Fruit fly (Drosophila melanogaster) whole organism, embryonic: Measurements from ENCODE around the gene Rbf.
A peak's percentile ranks its signal among the peaks of the same experiment; 100 is the strongest.

Experiments used
- BEAF-32 ChIP-seq: fragments of 200-800 bp; sonication (Bioruptor generic); optimal IDR thresholded peaks from 3 replicates; lab custom pipeline; 2017; ENCODE audit warnings: missing biosample characterization, missing genetic modification characterization, mild to moderate bottlenecking, moderate library complexity, missing genetic modification reagents
- Bgb ChIP-seq: fragments of 200-800 bp; sonication (Bioruptor generic); IDR thresholded peaks from 2 replicates; pipeline ENCODE4 v1.3.6; 2022; ENCODE audit warnings: missing biosample characterization, missing genetic modification characterization; ENCODE audit not compliant: partially characterized antibody
- CG13894 ChIP-seq: fragments of 200-800 bp; sonication (Bioruptor generic); optimal IDR thresholded peaks from 3 replicates; lab custom pipeline; 2018; ENCODE audit warnings: missing biosample characterization, mild to moderate bottlenecking, missing genetic modification characterization, moderate library complexity
- CG14710 ChIP-seq: fragments of 200-800 bp; sonication (Bioruptor generic); optimal IDR thresholded peaks from 3 replicates; lab custom pipeline; 2019; ENCODE audit warnings: missing biosample characterization, mild to moderate bottlenecking, missing genetic modification characterization, moderate library complexity
- CG15269 ChIP-seq: fragments of 200-800 bp; sonication (Bioruptor generic); optimal IDR thresholded peaks from 2 replicates; lab custom pipeline; 2018; ENCODE audit warnings: missing biosample characterization, mild to moderate bottlenecking, missing genetic modification characterization, moderate library complexity
- CG15479 ChIP-seq: fragments of 200-800 bp; sonication (Bioruptor generic); optimal IDR thresholded peaks from 3 replicates; lab custom pipeline; 2019; ENCODE audit warnings: missing biosample characterization, mild to moderate bottlenecking, missing genetic modification characterization, moderate library complexity
- CG1603 ChIP-seq: fragments of 200-800 bp; sonication (Bioruptor generic); optimal IDR thresholded peaks from 2 replicates; lab custom pipeline; 2019; ENCODE audit warnings: missing biosample characterization, mild to moderate bottlenecking, missing genetic modification characterization, moderate library complexity
- CG1647 ChIP-seq: fragments of 200-800 bp; sonication (Bioruptor generic); optimal IDR thresholded peaks from 3 replicates; lab custom pipeline; 2016; ENCODE audit warnings: missing biosample characterization, missing genetic modification characterization
- CG17328 ChIP-seq: fragments of 200-800 bp; sonication (Bioruptor generic); IDR thresholded peaks from 2 replicates; pipeline ENCODE4 v1.3.6; 2022; ENCODE audit warnings: missing biosample characterization, missing genetic modification characterization
- CG17385 ChIP-seq: fragments of 200-800 bp; sonication (Bioruptor generic); optimal IDR thresholded peaks from 3 replicates; lab custom pipeline; 2018; ENCODE audit warnings: missing biosample characterization, mild to moderate bottlenecking, missing genetic modification characterization
- CG17568 ChIP-seq: fragments of 200-800 bp; sonication (Bioruptor generic); optimal IDR thresholded peaks from 2 replicates; lab custom pipeline; 2018; ENCODE audit warnings: missing biosample characterization, mild to moderate bottlenecking, missing genetic modification characterization, moderate library complexity
- CG42726 ChIP-seq: fragments of 200-800 bp; sonication (Bioruptor generic); IDR thresholded peaks from 2 replicates; pipeline ENCODE4 v1.3.6; 2022; ENCODE audit warnings: missing biosample characterization, missing genetic modification characterization; ENCODE audit not compliant: partially characterized antibody
- CG4820 ChIP-seq: fragments of 200-800 bp; sonication (Bioruptor generic); optimal IDR thresholded peaks from 3 replicates; lab custom pipeline; 2016; ENCODE audit warnings: missing biosample characterization, missing genetic modification characterization
- CG6791 ChIP-seq: fragments of 200-800 bp; sonication (Bioruptor generic); IDR thresholded peaks from 3 replicates; pipeline ENCODE4 v1.3.6; 2022; ENCODE audit warnings: missing biosample characterization, missing genetic modification characterization; ENCODE audit not compliant: partially characterized antibody
- CG7963 ChIP-seq: fragments of 200-800 bp; sonication (Bioruptor generic); IDR thresholded peaks from 3 replicates; pipeline ENCODE4 v1.3.6; 2022; ENCODE audit warnings: missing biosample characterization, missing genetic modification characterization; ENCODE audit not compliant: partially characterized antibody
- CTCF ChIP-seq: fragments of 200-800 bp; sonication (Bioruptor generic); optimal IDR thresholded peaks from 2 replicates; lab custom pipeline; 2017; ENCODE audit warnings: missing biosample characterization, mild to moderate bottlenecking, missing genetic modification characterization, moderate library complexity
- Camta ChIP-seq: fragments of 200-800 bp; sonication (Bioruptor generic); optimal IDR thresholded peaks from 2 replicates; lab custom pipeline; 2016; ENCODE audit warnings: missing biosample characterization, missing genetic modification characterization
- Dref ChIP-seq: fragments of 200-800 bp; sonication (Bioruptor generic); IDR thresholded peaks from 2 replicates; pipeline ENCODE4 v1.3.6; 2022; ENCODE audit warnings: missing biosample characterization, missing genetic modification characterization
- Fer1 ChIP-seq: fragments of 200-800 bp; sonication (Bioruptor generic); optimal IDR thresholded peaks from 2 replicates; lab custom pipeline; 2017; ENCODE audit warnings: missing biosample characterization, mild to moderate bottlenecking, missing genetic modification characterization
- HmgZ ChIP-seq: fragments of 200-800 bp; sonication (Bioruptor generic); optimal IDR thresholded peaks from 2 replicates; lab custom pipeline; 2018; ENCODE audit warnings: missing biosample characterization, mild to moderate bottlenecking, missing genetic modification characterization
- Hr3 ChIP-seq: fragments of 200-800 bp; sonication (Bioruptor generic); optimal IDR thresholded peaks from 3 replicates; lab custom pipeline; 2016; ENCODE audit warnings: missing biosample characterization, missing genetic modification characterization
- Lhr ChIP-seq: fragments of 200-800 bp; sonication (Bioruptor generic); optimal IDR thresholded peaks from 3 replicates; lab custom pipeline; 2017; ENCODE audit warnings: mild to moderate bottlenecking, missing biosample characterization, missing genetic modification reagents, missing genetic modification characterization
- MBD-R2 ChIP-seq: fragments of 200-800 bp; sonication (Bioruptor generic); IDR thresholded peaks from 2 replicates; pipeline ENCODE4 v1.3.6; 2022; ENCODE audit warnings: missing biosample characterization, missing genetic modification characterization
- Nf-YC ChIP-seq: fragments of 200-800 bp; optimal IDR thresholded peaks from 3 replicates; lab custom pipeline; 2019; ENCODE audit warnings: missing biosample characterization, mild to moderate bottlenecking, missing genetic modification characterization, moderate library complexity
- Opbp ChIP-seq: fragments of 200-800 bp; sonication (Bioruptor generic); IDR thresholded peaks from 3 replicates; pipeline ENCODE4 v1.3.6; 2022; ENCODE audit warnings: missing biosample characterization, missing genetic modification characterization; ENCODE audit not compliant: partially characterized antibody
- Sry-δ ChIP-seq: fragments of 200-800 bp; sonication (Bioruptor generic); optimal IDR thresholded peaks from 2 replicates; lab custom pipeline; 2016; ENCODE audit warnings: missing biosample characterization, missing genetic modification characterization
- Ssrp ChIP-seq: fragments of 200-800 bp; sonication (Bioruptor generic); optimal IDR thresholded peaks from 2 replicates; lab custom pipeline; 2018; ENCODE audit warnings: missing biosample characterization, mild to moderate bottlenecking, missing genetic modification characterization, moderate library complexity
- YL-1 ChIP-seq: fragments of 200-800 bp; sonication (Bioruptor generic); optimal IDR thresholded peaks from 3 replicates; lab custom pipeline; 2017; ENCODE audit warnings: missing biosample characterization, mild to moderate bottlenecking, missing genetic modification characterization
- abd-A ChIP-seq: fragments of 200-800 bp; sonication (Bioruptor generic); optimal IDR thresholded peaks from 3 replicates; lab custom pipeline; 2019; ENCODE audit warnings: missing biosample characterization, mild to moderate bottlenecking, missing genetic modification characterization, moderate library complexity
- bbx ChIP-seq: fragments of 200-800 bp; sonication (Bioruptor generic); IDR thresholded peaks from 2 replicates; pipeline ENCODE4 v1.3.6; 2022; ENCODE audit warnings: missing biosample characterization, missing genetic modification characterization; ENCODE audit not compliant: partially characterized antibody
- croc ChIP-seq: fragments of 200-800 bp; sonication (Bioruptor generic); conservative IDR thresholded peaks from 3 replicates; pipeline ENCODE4 v1.3.6; 2022; ENCODE audit warnings: missing biosample characterization, missing genetic modification characterization
- ftz-f1 ChIP-seq: fragments of 200-800 bp; sonication (Bioruptor generic); optimal IDR thresholded peaks from 2 replicates; lab custom pipeline; 2016; ENCODE audit warnings: missing biosample characterization, missing genetic modification characterization
- gem ChIP-seq: fragments of 200-800 bp; sonication (Bioruptor generic); optimal IDR thresholded peaks from 2 replicates; lab custom pipeline; 2019; ENCODE audit warnings: missing biosample characterization, mild to moderate bottlenecking, missing genetic modification characterization, moderate library complexity
- gfzf ChIP-seq: fragments of 200-800 bp; sonication (Bioruptor generic); optimal IDR thresholded peaks from 2 replicates; lab custom pipeline; 2016; ENCODE audit warnings: missing biosample characterization, mild to moderate bottlenecking, missing genetic modification characterization, moderate library complexity
- ken ChIP-seq: fragments of 200-800 bp; sonication (Bioruptor generic); IDR thresholded peaks from 3 replicates; pipeline ENCODE4 v1.3.6; 2022; ENCODE audit warnings: missing biosample characterization, missing genetic modification characterization
- lbe ChIP-seq: fragments of 200-800 bp; sonication (Bioruptor generic); optimal IDR thresholded peaks from 2 replicates; lab custom pipeline; 2016; ENCODE audit warnings: missing biosample characterization, mild to moderate bottlenecking, missing genetic modification characterization
- nerfin-2 ChIP-seq: fragments of 200-800 bp; sonication (Bioruptor generic); IDR thresholded peaks from 2 replicates; pipeline ENCODE4 v1.3.6; 2022; ENCODE audit warnings: missing biosample characterization, missing genetic modification characterization; ENCODE audit not compliant: partially characterized antibody
- odd ChIP-seq: fragments of 200-800 bp; sonication (Bioruptor generic); optimal IDR thresholded peaks from 2 replicates; lab custom pipeline; 2017; ENCODE audit warnings: missing biosample characterization, mild to moderate bottlenecking, missing genetic modification characterization
- org-1 ChIP-seq: fragments of 200-800 bp; sonication (Bioruptor generic); optimal IDR thresholded peaks from 2 replicates; lab custom pipeline; 2017; ENCODE audit warnings: missing biosample characterization, missing genetic modification characterization
- phol ChIP-seq: fragments of 200-800 bp; sonication (Bioruptor generic); optimal IDR thresholded peaks from 3 replicates; lab custom pipeline; 2018; ENCODE audit warnings: missing biosample characterization, mild to moderate bottlenecking, missing genetic modification characterization, moderate library complexity
- sob ChIP-seq: fragments of 200-800 bp; sonication (Bioruptor generic); IDR thresholded peaks from 2 replicates; pipeline ENCODE4 v1.3.6; 2022; ENCODE audit warnings: missing biosample characterization, missing genetic modification characterization
- ssp ChIP-seq: fragments of 200-800 bp; sonication (Bioruptor generic); IDR thresholded peaks from 2 replicates; pipeline ENCODE4 v1.3.6; 2022; ENCODE audit warnings: missing biosample characterization, missing genetic modification characterization
- trem ChIP-seq: fragments of 200-800 bp; optimal IDR thresholded peaks from 3 replicates; lab custom pipeline; 2019; ENCODE audit warnings: missing biosample characterization, mild to moderate bottlenecking, missing genetic modification characterization, moderate library complexity
- unc-4 ChIP-seq: fragments of 200-800 bp; sonication (Bioruptor generic); IDR thresholded peaks from 2 replicates; pipeline ENCODE4 v1.3.6; 2022; ENCODE audit warnings: missing biosample characterization, missing genetic modification characterization; ENCODE audit not compliant: partially characterized antibody
- wek ChIP-seq: fragments of 200-800 bp; sonication (Bioruptor generic); optimal IDR thresholded peaks from 3 replicates; lab custom pipeline; 2018; ENCODE audit warnings: missing biosample characterization, mild to moderate bottlenecking, missing genetic modification characterization, moderate library complexity
- zen2 ChIP-seq: fragments of 200-800 bp; sonication (Bioruptor generic); IDR thresholded peaks from 3 replicates; pipeline ENCODE4 v1.3.6; 2022; ENCODE audit warnings: missing biosample characterization, missing genetic modification characterization; ENCODE audit not compliant: partially characterized antibody

The Rbf gene

dm6 chrX:792923-793322 lies 8.4 kb downstream of the Rbf start, which contains the start of gene CG16989 (continued):
- TF ChIP-seq Dref (GFP tag; lab: Robert Waterston, UW) (peak; percentile 80), YL-1 (GFP tag; lab: Kevin White, UChicago) (peak; percentile 51), CG1603 (tag; lab: Kevin White, UChicago) (peak; percentile 61), trem (tag; lab: Kevin White, UChicago) (peak; percentile 52), HmgZ (tag; lab: Kevin White, UChicago) (peak; percentile 35), gfzf (peak; percentile 65), Nf-YC (peak; percentile 23), CG17328 (GFP tag; lab: Robert Waterston, UW) (no peak), CG4820 (GFP tag; lab: Kevin White, UChicago) (no peak), CG17568 (GFP tag; lab: Kevin White, UChicago) (no peak), CG6791 (GFP tag; lab: Robert Waterston, UW) (peak; percentile 63; the same call in 2 of the 3 replicates), BEAF-32 (GFP tag; lab: Kevin White, UChicago) (peak; percentile 59), Opbp (peak; percentile 67; the same call in 2 of the 3 replicates), MBD-R2 (GFP tag; lab: Robert Waterston, UW) (peak; percentile 63; the same call in 1 of the 2 replicates), Sry-δ (GFP tag; lab: Kevin White, UChicago) (peak; percentile 62), unc-4 (peak; percentile 51), CG14710 (tag; lab: Kevin White, UChicago) (peak; percentile 31), Hr3 (GFP tag; lab: Kevin White, UChicago) (no peak), ken (GFP tag; lab: Robert Waterston, UW) (no peak), phol (tag; lab: Kevin White, UChicago) (peak; percentile 17)

- TF ChIP-seq CTCF (GFP tag; lab: Kevin White, UChicago) (no peak), lbe (GFP tag; lab: Kevin White, UChicago) (no peak), CG15269 (tag; lab: Kevin White, UChicago) (no peak), gem (tag; lab: Kevin White, UChicago) (no peak), CG1647 (GFP tag; lab: Kevin White, UChicago) (no peak), Ssrp (tag; lab: Kevin White, UChicago) (no peak), CG1603 (tag; lab: Kevin White, UChicago) (no peak), nerfin-2 (GFP tag; lab: Robert Waterston, UW) (no peak), ftz-f1 (GFP tag; lab: Kevin White, UChicago) (no peak), Camta (GFP tag; lab: Kevin White, UChicago) (no peak), Hr3 (GFP tag; lab: Kevin White, UChicago) (no peak), odd (GFP tag; lab: Kevin White, UChicago) (no peak), abd-A (tag; lab: Kevin White, UChicago) (no peak), croc (no peak), Fer1 (GFP tag; lab: Kevin White, UChicago) (no peak), CG17385 (GFP tag; lab: Kevin White, UChicago) (no peak), CG15479 (GFP tag; lab: Kevin White, UChicago) (no peak), ssp (GFP tag; lab: Robert Waterston, UW) (no peak)
- TF ChIP-seq, all 482 proteins: peak for 0
These were observed 11.2 kb downstream of the Rbf start, which contains the start of gene CG13360 for dm6 chrX:790039-790597. TSS of gene CG13360 (minus strand) at chrX:790089.

- TF ChIP-seq bbx (GFP tag; lab: Robert Waterston, UW) = peak; percentile 72
- peak; percentile 48; the same call in 1 of the 3 replicates for TF ChIP-seq CG7963 (GFP tag; lab: Robert Waterston, UW)
- TF ChIP-seq Dref (GFP tag; lab: Robert Waterston, UW) = peak; percentile 61
- peak; percentile 4 for TF ChIP-seq gfzf
- TF ChIP-seq sob (GFP tag; lab: Robert Waterston, UW) = 0 out of 2 replicates have a peak, but pooled peaks have one; percentile 14
- no peak for TF ChIP-seq org-1 (GFP tag; lab: Kevin White, UChicago)
- TF ChIP-seq Bgb (GFP tag; lab: Robert Waterston, UW) = peak; percentile 58; the same call in 1 of the 2 replicates
- peak; percentile 13 for TF ChIP-seq Lhr
- TF ChIP-seq CG13894 (tag; lab: Kevin White, UChicago) = peak; percentile 71
- 0 out of 2 replicates have a peak, but pooled peaks have one; percentile 13 for TF ChIP-seq CG42726
- no peak for TF ChIP-seq wek (GFP tag; lab: Kevin White, UChicago)
- peak; percentile 52 for TF ChIP-seq unc-4
- TF ChIP-seq zen2 (GFP tag; lab: Robert Waterston, UW) = peak; percentile 20; the same call in 1 of the 3 replicates
These were observed 16.8 kb downstream of the Rbf start, which contains the start of gene tw for dm6 chrX:784456-784855. TSS of gene tw (plus strand) at chrX:784746.
